Fruit fly (Drosophila melanogaster) whole organism, embryonic: ENCODE results near the gene Nost.

Experiments used
- Abd-B ChIP-seq: fragments of 200-800 bp; sonication (Bioruptor generic); optimal IDR thresholded peaks from 2 replicates; lab custom pipeline; 2018; ENCODE audit warnings: missing biosample characterization, mild to moderate bottlenecking, missing genetic modification characterization, moderate library complexity
- Antp ChIP-seq: fragments of 200-800 bp; sonication (Bioruptor generic); optimal IDR thresholded peaks from 3 replicates; lab custom pipeline; 2016; ENCODE audit warnings: missing biosample characterization, missing genetic modification characterization
- Awh ChIP-seq: fragments of 200-800 bp; sonication (Bioruptor generic); IDR thresholded peaks from 2 replicates; pipeline ENCODE4, ENCODE4 v1.3.6; 2022; ENCODE audit warnings: missing biosample characterization, missing genetic modification characterization
- B-H1 ChIP-seq: fragments of 200-800 bp; sonication (Bioruptor generic); IDR thresholded peaks from 3 replicates; pipeline ENCODE4 v1.3.6; 2022; ENCODE audit warnings: missing biosample characterization, missing genetic modification characterization
- Bteb2 ChIP-seq: fragments of 200-800 bp; sonication (Bioruptor generic); optimal IDR thresholded peaks from 2 replicates; lab custom pipeline; 2016; ENCODE audit warnings: missing biosample characterization, missing genetic modification characterization
- CG10654 ChIP-seq: fragments of 200-800 bp; sonication (Bioruptor generic); optimal IDR thresholded peaks from 2 replicates; lab custom pipeline; 2016; ENCODE audit warnings: missing biosample characterization, missing genetic modification characterization
- CG11560 ChIP-seq: fragments of 200-800 bp; sonication (Bioruptor generic); IDR thresholded peaks from 3 replicates; pipeline ENCODE4 v1.3.6; 2022; ENCODE audit warnings: missing biosample characterization, missing genetic modification characterization
- CG12155 ChIP-seq: fragments of 200-800 bp; sonication (Bioruptor generic); optimal IDR thresholded peaks from 3 replicates; lab custom pipeline; 2016; ENCODE audit warnings: missing biosample characterization, missing genetic modification characterization
- CG1233 ChIP-seq: fragments of 200-800 bp; sonication (Bioruptor generic); optimal IDR thresholded peaks from 4 replicates; lab custom pipeline; 2018; ENCODE audit warnings: missing biosample characterization, mild to moderate bottlenecking, missing genetic modification characterization
- CG12744 ChIP-seq: fragments of 200-800 bp; sonication (Bioruptor generic); optimal IDR thresholded peaks from 2 replicates; lab custom pipeline; 2016; ENCODE audit warnings: missing biosample characterization, missing genetic modification characterization
- CG1529 ChIP-seq: fragments of 200-800 bp; sonication (Bioruptor generic); optimal IDR thresholded peaks from 3 replicates; lab custom pipeline; 2018; ENCODE audit warnings: missing biosample characterization, missing genetic modification characterization
- CG18476 ChIP-seq: fragments of 200-800 bp; sonication (Bioruptor generic); optimal IDR thresholded peaks from 2 replicates; lab custom pipeline; 2016; ENCODE audit warnings: missing biosample characterization, mild to moderate bottlenecking, missing genetic modification characterization
- CG2202 ChIP-seq: fragments of 200-800 bp; sonication (Bioruptor generic); optimal IDR thresholded peaks from 2 replicates; lab custom pipeline; 2018; ENCODE audit warnings: missing biosample characterization, mild to moderate bottlenecking, missing genetic modification characterization
- CG2875 ChIP-seq: fragments of 200-800 bp; sonication (Bioruptor generic); optimal IDR thresholded peaks from 2 replicates; lab custom pipeline; 2017; ENCODE audit warnings: missing biosample characterization, mild to moderate bottlenecking, missing genetic modification characterization, missing genetic modification reagents
- CG32532 ChIP-seq: fragments of 200-800 bp; sonication (Bioruptor generic); IDR thresholded peaks from 2 replicates; pipeline ENCODE4 v1.3.6; 2022; ENCODE audit warnings: missing biosample characterization, missing genetic modification characterization
- CG3281 ChIP-seq: fragments of 200-800 bp; sonication (Bioruptor generic); optimal IDR thresholded peaks from 3 replicates; lab custom pipeline; 2017; ENCODE audit warnings: missing biosample characterization, mild to moderate bottlenecking, missing genetic modification characterization
- CG4820 ChIP-seq: fragments of 200-800 bp; sonication (Bioruptor generic); optimal IDR thresholded peaks from 3 replicates; lab custom pipeline; 2016; ENCODE audit warnings: missing biosample characterization, missing genetic modification characterization
- CG8944 ChIP-seq: fragments of 200-800 bp; sonication (Bioruptor generic); optimal IDR thresholded peaks from 3 replicates; lab custom pipeline; 2016; ENCODE audit warnings: missing biosample characterization, missing genetic modification characterization
- CG9609 ChIP-seq: fragments of 200-800 bp; sonication (Bioruptor generic); optimal IDR thresholded peaks from 3 replicates; lab custom pipeline; 2016; ENCODE audit warnings: missing biosample characterization, missing genetic modification characterization
- CrebB ChIP-seq: fragments of 200-800 bp; sonication (Bioruptor generic); optimal IDR thresholded peaks from 3 replicates; lab custom pipeline; 2018; ENCODE audit warnings: missing biosample characterization, mild to moderate bottlenecking, missing genetic modification characterization
- Dip3 ChIP-seq: fragments of 200-800 bp; sonication (Bioruptor generic); optimal IDR thresholded peaks from 3 replicates; lab custom pipeline; 2016; ENCODE audit warnings: missing biosample characterization, missing genetic modification characterization
- Doc2 ChIP-seq: fragments of 200-800 bp; sonication (Bioruptor generic); IDR thresholded peaks from 2 replicates; pipeline ENCODE4 v1.3.6; 2022; ENCODE audit warnings: missing biosample characterization, missing genetic modification characterization
- Dref ChIP-seq: fragments of 200-800 bp; sonication (Bioruptor generic); IDR thresholded peaks from 2 replicates; pipeline ENCODE4 v1.3.6; 2022; ENCODE audit warnings: missing biosample characterization, missing genetic modification characterization
- Fer1 ChIP-seq: fragments of 200-800 bp; sonication (Bioruptor generic); optimal IDR thresholded peaks from 2 replicates; lab custom pipeline; 2017; ENCODE audit warnings: missing biosample characterization, mild to moderate bottlenecking, missing genetic modification characterization
- Gsc ChIP-seq: fragments of 200-800 bp; sonication (Bioruptor generic); IDR thresholded peaks from 2 replicates; pipeline ENCODE4 v1.3.6; 2022; ENCODE audit warnings: missing biosample characterization, missing genetic modification characterization
- HHEX ChIP-seq: fragments of 200-800 bp; sonication (Bioruptor generic); optimal IDR thresholded peaks from 3 replicates; lab custom pipeline; 2017; ENCODE audit warnings: missing biosample characterization, mild to moderate bottlenecking, missing genetic modification characterization, missing genetic modification reagents
- Hr51 ChIP-seq, 2 experiments: fragments of 200-800 bp; sonication (Bioruptor generic); optimal IDR thresholded peaks; 2 replicates in 1 of 2; 3 replicates in 1 of 2; lab custom pipeline; 2016 to 2018; ENCODE audit warnings: missing biosample characterization in 2 of 2, missing genetic modification characterization in 2 of 2, mild to moderate bottlenecking in 1 of 2, moderate library complexity in 1 of 2
- Hsf ChIP-seq: fragments of 200-800 bp; sonication (Bioruptor generic); optimal IDR thresholded peaks from 3 replicates; lab custom pipeline; 2016; ENCODE audit warnings: missing biosample characterization, missing genetic modification characterization
- Jarid2 ChIP-seq: fragments of 200-800 bp; sonication (Bioruptor generic); optimal IDR thresholded peaks from 3 replicates; lab custom pipeline; 2017; ENCODE audit warnings: mild to moderate bottlenecking, missing biosample characterization, missing genetic modification reagents, missing genetic modification characterization
- MESR4 ChIP-seq: fragments of 200-800 bp; sonication (Bioruptor generic); optimal IDR thresholded peaks from 2 replicates; lab custom pipeline; 2018; ENCODE audit warnings: missing biosample characterization, mild to moderate bottlenecking, missing genetic modification characterization, moderate library complexity
- Mes4 ChIP-seq: fragments of 200-800 bp; sonication (Bioruptor generic); optimal IDR thresholded peaks from 2 replicates; lab custom pipeline; 2016; ENCODE audit warnings: missing biosample characterization, missing genetic modification characterization
- Nf-YB ChIP-seq: fragments of 200-800 bp; sonication (Bioruptor generic); optimal IDR thresholded peaks from 3 replicates; lab custom pipeline; 2019; ENCODE audit warnings: missing biosample characterization, mild to moderate bottlenecking, missing genetic modification characterization, moderate library complexity
- Oli ChIP-seq: fragments of 200-800 bp; sonication (Bioruptor generic); optimal IDR thresholded peaks from 2 replicates; lab custom pipeline; 2018; ENCODE audit warnings: missing biosample characterization, mild to moderate bottlenecking, missing genetic modification characterization, moderate library complexity
- Rfx ChIP-seq: fragments of 200-800 bp; sonication (Bioruptor generic); IDR thresholded peaks from 2 replicates; pipeline ENCODE4 v1.3.6; 2022; ENCODE audit warnings: missing biosample characterization, missing genetic modification characterization
- YL-1 ChIP-seq: fragments of 200-800 bp; sonication (Bioruptor generic); optimal IDR thresholded peaks from 3 replicates; lab custom pipeline; 2017; ENCODE audit warnings: missing biosample characterization, mild to moderate bottlenecking, missing genetic modification characterization
- al ChIP-seq: fragments of 200-800 bp; sonication (Bioruptor generic); IDR thresholded peaks from 2 replicates; pipeline ENCODE4 v1.3.6; 2022; ENCODE audit warnings: missing biosample characterization, missing genetic modification characterization
- chn ChIP-seq: fragments of 200-800 bp; sonication (Bioruptor generic); optimal IDR thresholded peaks from 2 replicates; lab custom pipeline; 2016; ENCODE audit warnings: missing biosample characterization, missing genetic modification characterization
- corto ChIP-seq: fragments of 200-800 bp; sonication (Bioruptor generic); optimal IDR thresholded peaks from 2 replicates; lab custom pipeline; 2016; ENCODE audit warnings: missing biosample characterization, mild to moderate bottlenecking, missing genetic modification characterization, moderate library complexity
- crol ChIP-seq: fragments of 200-800 bp; sonication (Bioruptor generic); IDR thresholded peaks from 2 replicates; pipeline ENCODE4 v1.3.6; 2022; ENCODE audit warnings: missing biosample characterization, missing genetic modification characterization
- dpn ChIP-seq, 2 experiments: fragments of 200-800 bp; sonication (Bioruptor generic); optimal IDR thresholded peaks; 3 replicates each; lab custom pipeline; 2016; ENCODE audit warnings: missing biosample characterization in 2 of 2, missing genetic modification characterization in 2 of 2
- dysf ChIP-seq: fragments of 200-800 bp; sonication (Bioruptor generic); IDR thresholded peaks from 3 replicates; pipeline ENCODE4 v1.3.6; 2022; ENCODE audit warnings: missing biosample characterization, missing genetic modification characterization
- gcm2 ChIP-seq: fragments of 200-800 bp; sonication (Bioruptor generic); optimal IDR thresholded peaks from 2 replicates; lab custom pipeline; 2016; ENCODE audit warnings: missing biosample characterization, missing genetic modification characterization
- hbn ChIP-seq: fragments of 200-800 bp; sonication (Bioruptor generic); IDR thresholded peaks from 2 replicates; pipeline ENCODE4 v1.3.6; 2022; ENCODE audit warnings: missing biosample characterization, missing genetic modification characterization; ENCODE audit not compliant: partially characterized antibody
- her ChIP-seq: fragments of 200-800 bp; sonication (Bioruptor generic); optimal IDR thresholded peaks from 2 replicates; lab custom pipeline; 2016; ENCODE audit warnings: missing biosample characterization, missing genetic modification characterization
- klu ChIP-seq: fragments of 200-800 bp; sonication (Bioruptor generic); IDR thresholded peaks from 2 replicates; pipeline ENCODE4 v1.3.6; 2022; ENCODE audit warnings: missing biosample characterization, missing genetic modification characterization
- knrl ChIP-seq: fragments of 200-800 bp; sonication (Bioruptor generic); IDR thresholded peaks from 3 replicates; pipeline ENCODE4 v1.3.6; 2022; ENCODE audit warnings: missing biosample characterization, missing genetic modification characterization; ENCODE audit not compliant: partially characterized antibody
- lbe ChIP-seq: fragments of 200-800 bp; sonication (Bioruptor generic); optimal IDR thresholded peaks from 2 replicates; lab custom pipeline; 2016; ENCODE audit warnings: missing biosample characterization, mild to moderate bottlenecking, missing genetic modification characterization
- lilli ChIP-seq: fragments of 200-800 bp; sonication (Bioruptor generic); optimal IDR thresholded peaks from 3 replicates; lab custom pipeline; 2016; ENCODE audit warnings: missing biosample characterization, missing genetic modification characterization
- lola ChIP-seq, 3 experiments: fragments of >200 bp in 2 of 3; fragments of 200-800 bp in 1 of 3; sonication (Bioruptor generic) in 1 of 3; optimal IDR thresholded peaks; 2 replicates each; lab custom pipeline; 2017 to 2019; ENCODE audit warnings: missing biosample characterization in 3 of 3, missing genetic modification characterization in 3 of 3, mild to moderate bottlenecking in 1 of 3, moderate library complexity in 1 of 3
- pros ChIP-seq: fragments of 200-800 bp; sonication (Bioruptor generic); optimal IDR thresholded peaks from 3 replicates; lab custom pipeline; 2019; ENCODE audit warnings: missing biosample characterization, mild to moderate bottlenecking, missing genetic modification characterization, moderate library complexity
- slp2 ChIP-seq: fragments of 200-800 bp; sonication (Bioruptor generic); optimal IDR thresholded peaks from 2 replicates; lab custom pipeline; 2016; ENCODE audit warnings: missing biosample characterization, missing genetic modification characterization
- stc ChIP-seq: fragments of 200-800 bp; sonication (Bioruptor generic); IDR thresholded peaks from 2 replicates; pipeline ENCODE4 v1.3.6; 2022; ENCODE audit warnings: missing biosample characterization, missing genetic modification characterization

The Nost gene

dm6 chrX:9078263-9078662 is 48.3 kb downstream of the Nost start, which contains the start of gene CG44325 (continued):
- TF ChIP-seq dpn (GFP tag; optimal IDR thresholded peaks at IDR 0.05; lab: Kevin White, UChicago) (no peak), CG2875 (GFP tag; lab: Kevin White, UChicago) (no peak), Nf-YB (GFP tag; lab: Kevin White, UChicago) (no peak), chn (no peak), Antp (GFP tag; lab: Kevin White, UChicago) (no peak), Rfx (peak; percentile 41; the same call in 1 of the 2 replicates), CG10654 (no peak), Hsf (no peak), al (no peak), Bteb2 (no peak), knrl (GFP tag; lab: Robert Waterston, UW) (no peak), Gsc (GFP tag; lab: Robert Waterston, UW) (no peak), CG12155 (GFP tag; lab: Kevin White, UChicago) (no peak), CG18476 (GFP tag; lab: Kevin White, UChicago) (peak; percentile 8), Jarid2 (GFP tag; lab: Kevin White, UChicago) (peak; percentile 74), her (GFP tag; lab: Kevin White, UChicago) (no peak), CG11560 (no peak), MESR4 (peak; percentile 32), Fer1 (GFP tag; lab: Kevin White, UChicago) (peak; percentile 32), CG9609 (GFP tag; lab: Kevin White, UChicago) (no peak), Hr51 (GFP tag; optimal IDR thresholded peaks at IDR 0.05; lab: Kevin White, UChicago) (no peak), pros (GFP tag; lab: Kevin White, UChicago) (no peak), Doc2 (GFP tag; lab: Robert Waterston, UW) (no peak), CG4820 (GFP tag; lab: Kevin White, UChicago) (no peak), lilli (no peak), lola (GFP tag; optimal IDR thresholded peaks at IDR 0.05; lab: Kevin White, UChicago) (no peak), slp2 (no peak), crol (no peak), Dip3 (GFP tag; lab: Kevin White, UChicago) (no peak), B-H1 (no peak), stc (no peak), gcm2 (no peak), CG1233 (no peak), klu (GFP tag; lab: Robert Waterston, UW) (no peak), Mes4 (GFP tag; lab: Kevin White, UChicago) (no peak), Oli (tag; lab: Kevin White, UChicago) (no peak), Dref (no peak), CG8944 (GFP tag; lab: Kevin White, UChicago) (no peak), CG2202 (tag; lab: Kevin White, UChicago) (no peak), CG3281 (peak; percentile 38), CG32532 (peak; percentile 44; the same call in 1 of the 2 replicates), Awh (no peak), YL-1 (GFP tag; lab: Kevin White, UChicago) (no peak), CG1529 (GFP tag; lab: Kevin White, UChicago) (no peak), lbe (GFP tag; lab: Kevin White, UChicago) (peak; percentile 41), hbn (GFP tag; lab: Robert Waterston, UW) (no peak), CG12744 (GFP tag; lab: Kevin White, UChicago) (no peak), corto (GFP tag; lab: Kevin White, UChicago) (no peak), HHEX (peak; percentile 2), Abd-B (GFP tag; lab: Kevin White, UChicago) (no peak), dysf (no peak), CrebB (peak; percentile 11)
